Worm (Caenorhabditis elegans) whole organism, L4 larva: ENCODE results near the gene srw-85.
"Not testable (repeated sequence)": the region's sequence is repeated elsewhere in the genome, so short reads cannot be mapped to it uniquely, and the experiment has no call there.

Source experiments
- F49E8.2 ChIP-seq: sonication (generic microtip); optimal IDR thresholded peaks from 2 replicates; lab custom pipeline; 2016; ENCODE audit warnings: missing compliant biosample characterization, mild to moderate bottlenecking, missing genetic modification characterization, borderline replicate concordance
- T26A8.4 ChIP-seq: fragments of 200-800 bp; sonication (Bioruptor generic); IDR thresholded peaks from 2 replicates; pipeline ENCODE4 v1.3.6; 2022; ENCODE audit warnings: missing genetic modification characterization, missing compliant biosample characterization
- Y5F2A.4 ChIP-seq: fragments of 200-800 bp; sonication (Bioruptor generic); optimal IDR thresholded peaks from 2 replicates; lab custom pipeline; 2018; ENCODE audit warnings: mild to moderate bottlenecking, missing genetic modification characterization, missing compliant biosample characterization
- ceh-82 ChIP-seq: sonication (generic microtip); optimal IDR thresholded peaks from 2 replicates; lab custom pipeline; 2017; ENCODE audit warnings: missing biosample characterization, missing genetic modification characterization
- fos-1 ChIP-seq: fragments of 150-350 bp; optimal IDR thresholded peaks from 2 replicates; lab custom pipeline; 2014; ENCODE audit warnings: missing biosample characterization, missing genetic modification characterization
- lin-15B ChIP-seq: fragments of 150-350 bp; sonication (generic microtip); optimal IDR thresholded peaks from 3 replicates; lab custom pipeline; 2014; ENCODE audit warnings: missing biosample characterization, missing genetic modification characterization
- lsy-2 ChIP-seq, 2 experiments: fragments of 150-350 bp in 1 of 2; sonication (generic microtip) in 1 of 2; optimal IDR thresholded peaks; 2 replicates each; lab custom pipeline; 2014 to 2017; ENCODE audit warnings: missing biosample characterization in 2 of 2, missing genetic modification characterization in 2 of 2
- nhr-102 ChIP-seq: sonication (generic microtip); optimal IDR thresholded peaks from 2 replicates; lab custom pipeline; 2016; ENCODE audit warnings: mild to moderate bottlenecking, missing genetic modification characterization, moderate library complexity, missing compliant biosample characterization
- pqm-1 ChIP-seq: sonication (generic microtip); optimal IDR thresholded peaks from 2 replicates; lab custom pipeline; 2017; ENCODE audit warnings: missing biosample characterization, missing genetic modification characterization

- TF ChIP-seq nhr-102; pqm-1; T26A8.4; ceh-82 (tag; lab: Kevin White, UChicago); lsy-2 (tag; optimal IDR thresholded peaks at IDR 0.05; lab: Kevin White, UChicago); F49E8.2 (tag; lab: Kevin White, UChicago); lin-15B; Y5F2A.4; fos-1 (tag; lab: Kevin White, UChicago): not testable (repeated sequence)
Observed at ce11 chrV:19419301-19419700, 11.6 kb downstream of the srw-85 start.
